Worm (Caenorhabditis elegans): Measurements from ENCODE around the gene nas-15.

ce11 chrX:787992-788391 is 10.5 kb downstream of the nas-15 start, which contains the start of gene attf-5:
- TF ChIP-seq ama-1 (optimal IDR thresholded peaks at IDR 0.05), result no peak
- TF ChIP-seq ets-7 (tag; optimal IDR thresholded peaks at IDR 0.05), result no peak
- no peak for TF ChIP-seq hmbx-1 (tag; optimal IDR thresholded peaks at IDR 0.05)
- TF ChIP-seq flt-1 (GFP tag; IDR thresholded peaks at IDR 0.05), result no peak
- no peak for TF ChIP-seq pes-1 (GFP tag; IDR thresholded peaks at IDR 0.05)
- TF ChIP-seq F13C5.2 (tag; optimal IDR thresholded peaks at IDR 0.05), result no peak
- no peak for TF ChIP-seq scrt-1 (GFP tag; IDR thresholded peaks at IDR 0.05)
- TF ChIP-seq B0310.2 (tag; optimal IDR thresholded peaks at IDR 0.05), result no peak
- no peak for TF ChIP-seq tra-4 (tag; optimal IDR thresholded peaks at IDR 0.05)
- TF ChIP-seq sea-1 (GFP tag; conservative IDR thresholded peaks at IDR 0.05), result no peak
- TF ChIP-seq ceh-36 (tag; optimal IDR thresholded peaks at IDR 0.05), result no peak
- TF ChIP-seq tbx-11 (GFP tag; IDR thresholded peaks at IDR 0.05), result no peak
- no peak for TF ChIP-seq hmg-4 (GFP tag; optimal IDR thresholded peaks at IDR 0.05)
